Worm (Caenorhabditis elegans) whole organism, L3 larva: Measurements from ENCODE around the gene nhr-142.

Experiments
- ZK546.5 ChIP-seq: sonication (generic microtip); optimal IDR thresholded peaks from 2 replicates; lab custom pipeline; 2017; ENCODE audit warnings: missing biosample characterization, missing genetic modification characterization
- egl-27 ChIP-seq: sonication (generic microtip); optimal IDR thresholded peaks from 4 replicates; lab custom pipeline; 2017; ENCODE audit warnings: missing biosample characterization, missing genetic modification reagents, missing genetic modification characterization
- fos-1 ChIP-seq: fragments of 150-350 bp; optimal IDR thresholded peaks from 2 replicates; lab custom pipeline; 2014; ENCODE audit warnings: missing biosample characterization, missing genetic modification characterization
- nhr-76 ChIP-seq: fragments of 150-350 bp; sonication (generic microtip); optimal IDR thresholded peaks from 5 replicates; lab custom pipeline; 2014; ENCODE audit warnings: missing biosample characterization, missing genetic modification characterization
- skn-1 ChIP-seq: fragments of 150-350 bp; optimal IDR thresholded peaks from 2 replicates; lab custom pipeline; 2014; ENCODE audit warnings: missing biosample characterization, missing genetic modification characterization
- ztf-11 ChIP-seq: fragments of 150-350 bp; optimal IDR thresholded peaks from 2 replicates; lab custom pipeline; 2014; ENCODE audit warnings: missing biosample characterization, missing genetic modification characterization

ce11 chrV:5790497-5791280, at the start of gene nhr-142, which contains the start of gene F44E7.9:
- peak; percentile 25 for TF ChIP-seq egl-27 (tag; lab: Kevin White, UChicago)
- no peak for TF ChIP-seq ZK546.5 (tag; lab: Kevin White, UChicago)
- TF ChIP-seq skn-1 (tag; lab: Kevin White, UChicago): peak; percentile 45
- peak; percentile 24 for TF ChIP-seq nhr-76 (tag; lab: Kevin White, UChicago)
- no peak for TF ChIP-seq fos-1 (tag; lab: Kevin White, UChicago)
- TF ChIP-seq ztf-11 (tag; lab: Kevin White, UChicago): no peak
